Worm (Caenorhabditis elegans) whole organism, L4 larva: ENCODE measurements around the gene Y110A2AL.3.

Source experiments
- F26F4.8 ChIP-seq: fragments of 200-800 bp; sonication (Bioruptor generic); conservative IDR thresholded peaks from 2 replicates; pipeline ENCODE4 v1.3.6; 2022; ENCODE audit warnings: missing genetic modification characterization, missing compliant biosample characterization
- F44E2.7 ChIP-seq: fragments of 200-800 bp; sonication (Bioruptor generic); IDR thresholded peaks from 2 replicates; pipeline ENCODE4 v2.1.2; 2022; ENCODE audit warnings: missing genetic modification characterization, missing compliant biosample characterization
- R02D3.7 ChIP-seq: fragments of 150-350 bp; sonication (generic microtip); optimal IDR thresholded peaks from 3 replicates; lab custom pipeline; 2014; ENCODE audit warnings: missing biosample characterization, missing genetic modification characterization
- aha-1 ChIP-seq: fragments of 150-350 bp; peaks from one replicate; lab custom pipeline; 2014; ENCODE audit warnings: missing biosample characterization, missing genetic modification characterization
- arid-1 ChIP-seq: fragments of 200-800 bp; sonication (Bioruptor generic); conservative IDR thresholded peaks from 2 replicates; pipeline ENCODE4 v1.3.6; 2022; ENCODE audit warnings: missing genetic modification reagents, missing genetic modification characterization, missing compliant biosample characterization
- attf-4 ChIP-seq: sonication (generic microtip); optimal IDR thresholded peaks from 3 replicates; lab custom pipeline; 2017; ENCODE audit warnings: missing biosample characterization, missing genetic modification characterization
- ctbp-1 ChIP-seq: fragments of 200-800 bp; sonication (Bioruptor generic); IDR thresholded peaks from 2 replicates; pipeline ENCODE4 v1.3.6; 2022; ENCODE audit warnings: missing genetic modification reagents, missing genetic modification characterization, missing compliant biosample characterization
- daf-16 ChIP-seq, 3 experiments: sonication (generic microtip); optimal IDR thresholded peaks; 2 replicates each; lab custom pipeline; 2016 to 2017; ENCODE audit warnings: missing genetic modification characterization in 3 of 3, missing genetic modification reagents in 3 of 3, mild to moderate bottlenecking in 2 of 3, missing compliant biosample characterization in 2 of 3, missing biosample characterization in 1 of 3, moderate library complexity in 1 of 3
- dmd-6 ChIP-seq: fragments of 200-800 bp; sonication (Bioruptor generic); IDR thresholded peaks from 2 replicates; pipeline ENCODE4 v1.3.6; 2022; ENCODE audit warnings: missing genetic modification reagents, missing genetic modification characterization, missing compliant biosample characterization
- dmd-8 ChIP-seq: fragments of 200-800 bp; sonication (Bioruptor generic); IDR thresholded peaks from 2 replicates; pipeline ENCODE4 v1.3.6; 2022; ENCODE audit warnings: missing genetic modification characterization, missing compliant biosample characterization
- dmd-9 ChIP-seq: fragments of 200-800 bp; sonication (Bioruptor generic); IDR thresholded peaks from 2 replicates; pipeline ENCODE4 v1.3.6; 2022; ENCODE audit warnings: missing genetic modification reagents, missing genetic modification characterization, missing compliant biosample characterization
- dve-1 ChIP-seq: sonication (generic microtip); optimal IDR thresholded peaks from 2 replicates; lab custom pipeline; 2017; ENCODE audit warnings: antibody characterized with exemption, mild to moderate bottlenecking, missing genetic modification characterization, missing compliant biosample characterization; ENCODE audit not compliant: insufficient read depth
- egl-27 ChIP-seq: sonication (generic microtip); optimal IDR thresholded peaks from 3 replicates; lab custom pipeline; 2017; ENCODE audit warnings: missing biosample characterization, missing genetic modification reagents, missing genetic modification characterization
- hif-1 ChIP-seq, 2 experiments: sonication (generic microtip); optimal IDR thresholded peaks; 2 replicates each; lab custom pipeline; 2016 to 2017; ENCODE audit warnings: missing compliant biosample characterization in 2 of 2, missing genetic modification characterization in 2 of 2, missing genetic modification reagents in 2 of 2, missing genotype in 2 of 2, mild to moderate bottlenecking in 1 of 2
- hlh-11 ChIP-seq: fragments of 200-800 bp; sonication (Bioruptor generic); optimal IDR thresholded peaks from 2 replicates; lab custom pipeline; 2018; ENCODE audit warnings: mild to moderate bottlenecking, missing genetic modification characterization, missing compliant biosample characterization
- hlh-30 ChIP-seq: sonication (generic microtip); optimal IDR thresholded peaks from 2 replicates; lab custom pipeline; 2017; ENCODE audit warnings: antibody characterized with exemption, mild to moderate bottlenecking, missing genetic modification characterization, missing compliant biosample characterization; ENCODE audit not compliant: insufficient read depth
- hmg-1.1 ChIP-seq: fragments of 200-800 bp; sonication (Bioruptor generic); IDR thresholded peaks from 2 replicates; pipeline ENCODE4 v1.3.6; 2022; ENCODE audit warnings: missing genetic modification reagents, missing genetic modification characterization, missing compliant biosample characterization
- jun-1 ChIP-seq: fragments of 150-350 bp; optimal IDR thresholded peaks from 2 replicates; lab custom pipeline; 2014; ENCODE audit warnings: missing biosample characterization, missing genetic modification reagents, missing genetic modification characterization
- lim-7 ChIP-seq: fragments of 200-800 bp; sonication (Bioruptor generic); IDR thresholded peaks from 2 replicates; pipeline ENCODE4 v1.3.6; 2022; ENCODE audit warnings: missing genetic modification characterization, missing compliant biosample characterization
- lin-13 ChIP-seq: fragments of 150-350 bp; optimal IDR thresholded peaks from 2 replicates; lab custom pipeline; 2014; ENCODE audit warnings: missing biosample characterization, missing genetic modification reagents, missing genetic modification characterization
- lin-15B ChIP-seq: fragments of 150-350 bp; sonication (generic microtip); optimal IDR thresholded peaks from 3 replicates; lab custom pipeline; 2014; ENCODE audit warnings: missing biosample characterization, missing genetic modification characterization
- lsy-2 ChIP-seq, 2 experiments: fragments of 150-350 bp in 1 of 2; sonication (generic microtip) in 1 of 2; optimal IDR thresholded peaks; 2 replicates each; lab custom pipeline; 2014 to 2017; ENCODE audit warnings: missing biosample characterization in 2 of 2, missing genetic modification characterization in 2 of 2
- mep-1 ChIP-seq: fragments of 150-350 bp; sonication (generic microtip); optimal IDR thresholded peaks from 3 replicates; lab custom pipeline; 2014; ENCODE audit warnings: missing biosample characterization, missing genetic modification characterization
- mes-2 ChIP-seq: sonication (generic microtip); optimal IDR thresholded peaks from 2 replicates; lab custom pipeline; 2016; ENCODE audit warnings: missing genotype, mild to moderate bottlenecking, missing genetic modification characterization, missing compliant biosample characterization; ENCODE audit not compliant: poor library complexity, severe bottlenecking
- nhr-10 ChIP-seq: fragments of 150-350 bp; optimal IDR thresholded peaks from 2 replicates; lab custom pipeline; 2014; ENCODE audit warnings: missing biosample characterization, missing genetic modification characterization
- nhr-25 ChIP-seq: sonication (generic microtip); optimal IDR thresholded peaks from 2 replicates; lab custom pipeline; 2017; ENCODE audit warnings: missing genetic modification characterization, mild to moderate bottlenecking, missing compliant biosample characterization, antibody characterized with exemption, moderate library complexity, borderline replicate concordance; ENCODE audit not compliant: insufficient read depth
- nhr-28 ChIP-seq: fragments of 150-350 bp; optimal IDR thresholded peaks from 2 replicates; lab custom pipeline; 2014; ENCODE audit warnings: missing biosample characterization, missing genetic modification characterization
- nhr-48 ChIP-seq: sonication (generic microtip); optimal IDR thresholded peaks from 2 replicates; lab custom pipeline; 2016; ENCODE audit warnings: mild to moderate bottlenecking, missing genetic modification characterization, missing compliant biosample characterization
- nhr-6 ChIP-seq: fragments of 150-350 bp; optimal IDR thresholded peaks from 2 replicates; lab custom pipeline; 2014; ENCODE audit warnings: missing biosample characterization, missing genetic modification characterization
- nhr-77 ChIP-seq: fragments of 150-350 bp; optimal IDR thresholded peaks from 2 replicates; lab custom pipeline; 2014; ENCODE audit warnings: missing biosample characterization, missing genetic modification characterization
- snpc-1.2 ChIP-seq: fragments of 200-800 bp; sonication (Bioruptor generic); IDR thresholded peaks from 2 replicates; pipeline ENCODE4 v1.3.6; 2022; ENCODE audit warnings: missing genetic modification reagents, missing genetic modification characterization, missing compliant biosample characterization
- unc-130 ChIP-seq: sonication (generic microtip); optimal IDR thresholded peaks from 2 replicates; lab custom pipeline; 2016; ENCODE audit warnings: missing genetic modification reagents, missing genetic modification characterization, missing compliant biosample characterization
- unc-62 ChIP-seq, 3 experiments: fragments of 150-350 bp in 1 of 3; sonication (generic microtip); optimal IDR thresholded peaks in 2 of 3; peaks in 1 of 3; 1 replicate in 1 of 3; 2 replicates in 2 of 3; lab custom pipeline; 2014 to 2017; ENCODE audit warnings: missing biosample characterization in 3 of 3, missing genetic modification characterization in 3 of 3, missing genetic modification reagents in 3 of 3, missing genotype in 1 of 3
- zag-1 ChIP-seq: fragments of 150-350 bp; optimal IDR thresholded peaks from 2 replicates; lab custom pipeline; 2014; ENCODE audit warnings: missing biosample characterization, missing genetic modification characterization
- zip-11 ChIP-seq: fragments of 200-800 bp; sonication (Bioruptor generic); IDR thresholded peaks from 2 replicates; pipeline ENCODE4 v1.3.6; 2022; ENCODE audit warnings: missing genetic modification characterization, missing compliant biosample characterization

The Y110A2AL.3 gene

DNA sequence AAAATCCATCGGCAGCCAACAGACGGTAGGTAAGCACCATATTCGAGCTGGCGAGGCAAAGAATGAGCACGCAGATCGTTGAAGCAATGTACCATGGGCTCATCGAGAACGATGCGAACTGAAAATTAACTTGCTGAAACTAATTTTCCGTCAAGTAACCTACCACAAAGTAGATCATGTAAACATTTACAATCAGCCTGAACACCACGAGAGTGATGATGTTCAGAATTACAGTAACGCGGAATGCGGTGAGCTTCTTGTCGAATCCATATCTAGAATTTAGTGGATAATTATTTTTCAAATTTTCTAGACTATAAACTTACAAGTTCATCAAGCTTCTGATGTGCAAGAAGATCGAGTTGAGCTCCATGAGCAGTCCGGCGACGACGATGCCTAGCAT is 37.4 kb upstream of the Y110A2AL.3 start:
- peak in 1 of 2 experiments; percentile 92 for TF ChIP-seq unc-62 (GFP tag; optimal IDR thresholded peaks at IDR 0.05 in 1 of 2; lab: Kevin White, UChicago)
- no peak for TF ChIP-seq unc-62 (tag; optimal IDR thresholded peaks at IDR 0.05; lab: Kevin White, UChicago)
- TF ChIP-seq aha-1 (tag; lab: Kevin White, UChicago) = peak; percentile 26
- no peak for TF ChIP-seq nhr-77 (tag; lab: Kevin White, UChicago)

- TF ChIP-seq lin-15B (tag; lab: Kevin White, UChicago) (no peak), attf-4 (tag; lab: Kevin White, UChicago) (no peak), zip-11 (no peak), R02D3.7 (no peak), hmg-1.1 (no peak), lin-13 (GFP tag; lab: Kevin White, UChicago) (no peak), lim-7 (GFP tag; lab: Robert Waterston, UW) (peak; percentile 35; the same call in 1 of the 2 replicates), nhr-28 (tag; lab: Kevin White, UChicago) (no peak), arid-1 (0 out of 2 replicates have a peak, but pooled peaks have one; percentile 19), mep-1 (tag; lab: Kevin White, UChicago) (no peak), zag-1 (no peak), F44E2.7 (0 out of 2 replicates have a peak, but pooled peaks have one; percentile 53), egl-27 (tag; lab: Kevin White, UChicago) (no peak), nhr-25 (tag; lab: Kevin White, UChicago) (no peak), F26F4.8 (GFP tag; lab: Robert Waterston, UW) (no peak), dmd-8 (GFP tag; lab: Robert Waterston, UW) (0 out of 2 replicates have a peak, but pooled peaks have one; percentile 21), nhr-77 (tag; lab: Kevin White, UChicago) (no peak), snpc-1.2 (GFP tag; lab: Robert Waterston, UW) (peak; percentile 40; the same call in 1 of the 2 replicates), dmd-9 (GFP tag; lab: Robert Waterston, UW) (no peak), ctbp-1 (GFP tag; lab: Robert Waterston, UW) (no peak), hif-1 (tag; optimal IDR thresholded peaks at IDR 0.05; lab: Kevin White, UChicago) (no peak), unc-130 (GFP tag; lab: Kevin White, UChicago) (no peak), nhr-6 (tag; lab: Kevin White, UChicago) (no peak)
Measured at ce11 chrII:2830144-2830543, 36.7 kb upstream of the Y110A2AL.3 start.

ce11 chrII:2831173-2831572 is 35.7 kb upstream of the Y110A2AL.3 start, which contains the start of gene K12H6.6:
K12H6.6 (minus strand) TSS chrII:2831233.
- TF ChIP-seq nhr-25 (tag; lab: Kevin White, UChicago) (no peak), nhr-28 (tag; lab: Kevin White, UChicago) (peak; percentile 17), daf-16 (GFP tag; optimal IDR thresholded peaks at IDR 0.05; lab: Kevin White, UChicago) (no peak), daf-16 (tag; optimal IDR thresholded peaks at IDR 0.05; lab: Kevin White, UChicago) (peak; percentile 2), hlh-11 (peak; percentile 29), mes-2 (tag; lab: Kevin White, UChicago) (no peak), jun-1 (no peak), hlh-30 (tag; lab: Kevin White, UChicago) (peak; percentile 81), nhr-10 (tag; lab: Kevin White, UChicago) (no peak), lsy-2 (tag; optimal IDR thresholded peaks at IDR 0.05; lab: Kevin White, UChicago) (peak in 1 of 2 experiments; percentile 24), nhr-48 (tag; lab: Kevin White, UChicago) (no peak), dmd-6 (GFP tag; lab: Robert Waterston, UW) (0 out of 2 replicates have a peak, but pooled peaks have one; percentile 19), aha-1 (tag; lab: Kevin White, UChicago) (peak; percentile 65), dve-1 (peak; percentile 11)
